Fruit fly (Drosophila melanogaster) whole organism, embryonic: ENCODE results near the gene mib2.

Experiments used
- Atf6 ChIP-seq: fragments of 200-800 bp; sonication (Bioruptor generic); IDR thresholded peaks from 2 replicates; pipeline ENCODE4 v1.3.6; 2022; ENCODE audit warnings: missing biosample characterization, missing genetic modification characterization
- CG10979 ChIP-seq: fragments of 200-800 bp; sonication (Bioruptor generic); optimal IDR thresholded peaks from 2 replicates; lab custom pipeline; 2018; ENCODE audit warnings: missing biosample characterization, mild to moderate bottlenecking, missing genetic modification characterization, moderate library complexity
- CG11695 ChIP-seq: fragments of 200-800 bp; sonication (Bioruptor generic); IDR thresholded peaks from 3 replicates; pipeline ENCODE4 v1.3.6; 2022; ENCODE audit warnings: missing biosample characterization, missing genetic modification characterization
- CG12155 ChIP-seq: fragments of 200-800 bp; sonication (Bioruptor generic); optimal IDR thresholded peaks from 3 replicates; lab custom pipeline; 2016; ENCODE audit warnings: missing biosample characterization, missing genetic modification characterization
- CG12659 ChIP-seq: fragments of 200-800 bp; sonication (Bioruptor generic); optimal IDR thresholded peaks from 3 replicates; lab custom pipeline; 2017; ENCODE audit warnings: mild to moderate bottlenecking, missing biosample characterization, missing genetic modification reagents, missing genetic modification characterization
- CG13296 ChIP-seq: fragments of 200-800 bp; sonication (Bioruptor generic); optimal IDR thresholded peaks from 3 replicates; lab custom pipeline; 2018; ENCODE audit warnings: missing biosample characterization, mild to moderate bottlenecking, missing genetic modification characterization
- CG15073 ChIP-seq: fragments of 200-800 bp; sonication (Bioruptor generic); optimal IDR thresholded peaks from 2 replicates; lab custom pipeline; 2016; ENCODE audit warnings: missing biosample characterization, missing genetic modification characterization
- CG1647 ChIP-seq: fragments of 200-800 bp; sonication (Bioruptor generic); optimal IDR thresholded peaks from 3 replicates; lab custom pipeline; 2016; ENCODE audit warnings: missing biosample characterization, missing genetic modification characterization
- CG17568 ChIP-seq: fragments of 200-800 bp; sonication (Bioruptor generic); optimal IDR thresholded peaks from 2 replicates; lab custom pipeline; 2018; ENCODE audit warnings: missing biosample characterization, mild to moderate bottlenecking, missing genetic modification characterization, moderate library complexity
- CG18476 ChIP-seq: fragments of 200-800 bp; sonication (Bioruptor generic); optimal IDR thresholded peaks from 2 replicates; lab custom pipeline; 2016; ENCODE audit warnings: missing biosample characterization, mild to moderate bottlenecking, missing genetic modification characterization
- CG2120 ChIP-seq: fragments of 200-800 bp; sonication (Bioruptor generic); optimal IDR thresholded peaks from 3 replicates; lab custom pipeline; 2016; ENCODE audit warnings: missing biosample characterization, missing genetic modification characterization
- CG2889 ChIP-seq: fragments of 200-800 bp; sonication (Bioruptor generic); IDR thresholded peaks from 3 replicates; pipeline ENCODE4 v1.3.6; 2022; ENCODE audit warnings: missing biosample characterization, missing genetic modification characterization
- CG3847 ChIP-seq: fragments of 200-800 bp; sonication (Bioruptor generic); IDR thresholded peaks from 2 replicates; pipeline ENCODE4 v1.3.6; 2022; ENCODE audit warnings: missing biosample characterization, missing genetic modification characterization
- CG4328 ChIP-seq: fragments of 200-800 bp; sonication (Bioruptor generic); optimal IDR thresholded peaks from 3 replicates; lab custom pipeline; 2017; ENCODE audit warnings: missing biosample characterization, missing genetic modification reagents, missing genetic modification characterization
- CG7786 ChIP-seq: fragments of 200-800 bp; sonication (Bioruptor generic); optimal IDR thresholded peaks from 2 replicates; lab custom pipeline; 2016; ENCODE audit warnings: missing biosample characterization, missing genetic modification characterization
- CG8281 ChIP-seq: fragments of 200-800 bp; sonication (Bioruptor generic); optimal IDR thresholded peaks from 2 replicates; lab custom pipeline; 2018; ENCODE audit warnings: missing biosample characterization, mild to moderate bottlenecking, missing genetic modification characterization, moderate library complexity
- CG8388 ChIP-seq: fragments of 200-800 bp; sonication (Bioruptor generic); optimal IDR thresholded peaks from 2 replicates; lab custom pipeline; 2019; ENCODE audit warnings: missing biosample characterization, mild to moderate bottlenecking, missing genetic modification characterization, moderate library complexity
- Chrac-16 ChIP-seq: fragments of 200-800 bp; sonication (Bioruptor generic); optimal IDR thresholded peaks from 3 replicates; lab custom pipeline; 2016; ENCODE audit warnings: missing biosample characterization, missing genetic modification characterization
- D19A ChIP-seq: fragments of 200-800 bp; optimal IDR thresholded peaks from 3 replicates; lab custom pipeline; 2019; ENCODE audit warnings: missing biosample characterization, mild to moderate bottlenecking, missing genetic modification characterization, moderate library complexity
- Doc3 ChIP-seq: fragments of 200-800 bp; sonication (Bioruptor generic); IDR thresholded peaks from 3 replicates; pipeline ENCODE4 v1.3.6; 2022; ENCODE audit warnings: missing biosample characterization, missing genetic modification characterization; ENCODE audit not compliant: partially characterized antibody
- Hmr ChIP-seq: fragments of 200-800 bp; sonication (Bioruptor generic); optimal IDR thresholded peaks from 3 replicates; lab custom pipeline; 2017; ENCODE audit warnings: mild to moderate bottlenecking, missing biosample characterization, missing genetic modification reagents, missing genetic modification characterization
- Jarid2 ChIP-seq: fragments of 200-800 bp; sonication (Bioruptor generic); optimal IDR thresholded peaks from 3 replicates; lab custom pipeline; 2017; ENCODE audit warnings: mild to moderate bottlenecking, missing biosample characterization, missing genetic modification reagents, missing genetic modification characterization
- Lim3 ChIP-seq: fragments of 200-800 bp; sonication (Bioruptor generic); IDR thresholded peaks from 2 replicates; pipeline ENCODE4 v1.3.6; 2022; ENCODE audit warnings: missing biosample characterization, missing genetic modification characterization
- Lpt ChIP-seq: fragments of >200 bp; optimal IDR thresholded peaks from 2 replicates; lab custom pipeline; 2018; ENCODE audit warnings: missing biosample characterization, missing genetic modification characterization
- MBD-R2 ChIP-seq: fragments of 200-800 bp; sonication (Bioruptor generic); IDR thresholded peaks from 2 replicates; pipeline ENCODE4 v1.3.6; 2022; ENCODE audit warnings: missing biosample characterization, missing genetic modification characterization
- Meics ChIP-seq: fragments of 200-800 bp; sonication (Bioruptor generic); optimal IDR thresholded peaks from 2 replicates; lab custom pipeline; 2017; ENCODE audit warnings: missing biosample characterization, mild to moderate bottlenecking, missing genetic modification characterization
- Sin3A ChIP-seq: fragments of >200 bp; optimal IDR thresholded peaks from 2 replicates; lab custom pipeline; 2018
- Spps ChIP-seq: fragments of 200-800 bp; sonication (Bioruptor generic); optimal IDR thresholded peaks from 2 replicates; lab custom pipeline; 2018; ENCODE audit warnings: missing biosample characterization, mild to moderate bottlenecking, missing genetic modification characterization
- Xrp1 ChIP-seq: fragments of 200-800 bp; sonication (Bioruptor generic); IDR thresholded peaks from 2 replicates; pipeline ENCODE4 v1.3.6; 2022; ENCODE audit warnings: missing biosample characterization, missing genetic modification characterization
- amos ChIP-seq: fragments of 200-800 bp; sonication (Bioruptor generic); IDR thresholded peaks from 2 replicates; pipeline ENCODE4 v1.3.6; 2022; ENCODE audit warnings: missing biosample characterization, missing genetic modification characterization; ENCODE audit not compliant: partially characterized antibody
- ap ChIP-seq: fragments of 200-800 bp; sonication (Bioruptor generic); IDR thresholded peaks from 2 replicates; pipeline ENCODE4 v1.3.6; 2022; ENCODE audit warnings: missing biosample characterization, missing genetic modification characterization
- bab2 ChIP-seq: fragments of 200-800 bp; sonication (Bioruptor generic); optimal IDR thresholded peaks from 2 replicates; lab custom pipeline; 2016; ENCODE audit warnings: missing biosample characterization, missing genetic modification characterization
- bbx ChIP-seq: fragments of 200-800 bp; sonication (Bioruptor generic); IDR thresholded peaks from 2 replicates; pipeline ENCODE4 v1.3.6; 2022; ENCODE audit warnings: missing biosample characterization, missing genetic modification characterization; ENCODE audit not compliant: partially characterized antibody
- crol ChIP-seq: fragments of 200-800 bp; sonication (Bioruptor generic); IDR thresholded peaks from 2 replicates; pipeline ENCODE4 v1.3.6; 2022; ENCODE audit warnings: missing biosample characterization, missing genetic modification characterization
- cwo ChIP-seq: fragments of 200-800 bp; sonication (Bioruptor generic); optimal IDR thresholded peaks from 3 replicates; lab custom pipeline; 2017; ENCODE audit warnings: missing biosample characterization, missing genetic modification characterization, mild to moderate bottlenecking, moderate library complexity, missing genetic modification reagents
- esg ChIP-seq: fragments of 200-800 bp; sonication (Bioruptor generic); conservative IDR thresholded peaks from 2 replicates; pipeline ENCODE4 v1.3.6; 2022; ENCODE audit warnings: missing biosample characterization, missing genetic modification characterization
- eve ChIP-seq, 2 experiments: fragments of >200 bp; optimal IDR thresholded peaks; 2 replicates each; lab custom pipeline; 2017; ENCODE audit warnings: missing biosample characterization in 2 of 2, missing genetic modification characterization in 2 of 2
- fd96Cb ChIP-seq: fragments of 200-800 bp; sonication (Bioruptor generic); optimal IDR thresholded peaks from 2 replicates; lab custom pipeline; 2018; ENCODE audit warnings: missing biosample characterization, mild to moderate bottlenecking, missing genetic modification characterization, moderate library complexity
- gem ChIP-seq: fragments of 200-800 bp; sonication (Bioruptor generic); optimal IDR thresholded peaks from 2 replicates; lab custom pipeline; 2019; ENCODE audit warnings: missing biosample characterization, mild to moderate bottlenecking, missing genetic modification characterization, moderate library complexity
- gsb ChIP-seq: fragments of 200-800 bp; sonication (Bioruptor generic); IDR thresholded peaks from 2 replicates; pipeline ENCODE4 v1.3.6; 2022; ENCODE audit warnings: missing biosample characterization, missing genetic modification characterization
- insv ChIP-seq, 2 experiments: fragments of 200-800 bp; sonication (Bioruptor generic); optimal IDR thresholded peaks; 3 replicates each; lab custom pipeline; 2016 to 2018; ENCODE audit warnings: missing biosample characterization in 2 of 2, missing genetic modification characterization in 2 of 2
- odd ChIP-seq: fragments of 200-800 bp; sonication (Bioruptor generic); optimal IDR thresholded peaks from 2 replicates; lab custom pipeline; 2017; ENCODE audit warnings: missing biosample characterization, mild to moderate bottlenecking, missing genetic modification characterization
- pan ChIP-seq, 4 experiments: fragments of >200 bp in 3 of 4; fragments of 200-800 bp in 1 of 4; sonication (Bioruptor generic) in 1 of 4; optimal IDR thresholded peaks in 3 of 4; IDR thresholded peaks in 1 of 4; 2 replicates each; pipeline versions ENCODE4 v1.3.6 to Lab custom; 2017 to 2022; ENCODE audit warnings: missing biosample characterization in 2 of 4, missing genetic modification characterization in 2 of 4, mixed read lengths in 1 of 4
- prd ChIP-seq, 3 experiments: fragments of >200 bp in 2 of 3; fragments of 200-800 bp in 1 of 3; sonication (Bioruptor generic) in 1 of 3; optimal IDR thresholded peaks in 2 of 3; IDR thresholded peaks in 1 of 3; 2 replicates in 2 of 3; 3 replicates in 1 of 3; pipeline versions ENCODE4 v1.3.6 to Lab custom; 2017 to 2022; ENCODE audit warnings: missing biosample characterization in 1 of 3, missing genetic modification characterization in 1 of 3
- schlank ChIP-seq: fragments of 200-800 bp; sonication (Bioruptor generic); optimal IDR thresholded peaks from 2 replicates; lab custom pipeline; 2018; ENCODE audit warnings: missing biosample characterization, mild to moderate bottlenecking, missing genetic modification characterization
- scrt ChIP-seq: fragments of 200-800 bp; sonication (Bioruptor generic); optimal IDR thresholded peaks from 2 replicates; lab custom pipeline; 2018; ENCODE audit warnings: missing biosample characterization, mild to moderate bottlenecking, missing genetic modification characterization, moderate library complexity
- sob ChIP-seq: fragments of 200-800 bp; sonication (Bioruptor generic); IDR thresholded peaks from 2 replicates; pipeline ENCODE4 v1.3.6; 2022; ENCODE audit warnings: missing biosample characterization, missing genetic modification characterization
- z ChIP-seq: fragments of 200-800 bp; sonication (Bioruptor generic); IDR thresholded peaks from 3 replicates; pipeline ENCODE4 v1.3.6; 2022; ENCODE audit warnings: missing biosample characterization, missing genetic modification characterization

Gene mib2

dm6 chr2L:19014032-19014880 lies 20.0 kb upstream of the mib2 start (continued):
- TF ChIP-seq ap, result 0 out of 2 replicates have a peak, but pooled peaks have one; percentile 24
- no peak for TF ChIP-seq MBD-R2
- peak; percentile 68; the same call in 1 of the 3 replicates for TF ChIP-seq CG11695 (GFP tag; lab: Robert Waterston, UW)
- TF ChIP-seq Atf6 (GFP tag; lab: Robert Waterston, UW), result peak; percentile 63
- TF ChIP-seq CG12659 (GFP tag; lab: Kevin White, UChicago), result peak; percentile 86
- TF ChIP-seq crol (GFP tag; lab: Robert Waterston, UW), result no peak
- no peak for TF ChIP-seq Lim3 (GFP tag; lab: Robert Waterston, UW)
- TF ChIP-seq Jarid2 (GFP tag; lab: Kevin White, UChicago), result peak; percentile 38
- TF ChIP-seq CG2120 (GFP tag; lab: Kevin White, UChicago), result peak; percentile 75
- no peak for TF ChIP-seq prd (optimal IDR thresholded peaks at IDR 0.05; lab: Kevin White, UChicago)
- TF ChIP-seq prd (GFP tag; IDR thresholded peaks at IDR 0.05; lab: Robert Waterston, UW), result peak; percentile 74
- peak; percentile 59 for TF ChIP-seq CG8281 (tag; lab: Kevin White, UChicago)
- no peak for TF ChIP-seq CG7786
- TF ChIP-seq CG4328 (GFP tag; lab: Kevin White, UChicago), result peak; percentile 73
- peak; percentile 59 for TF ChIP-seq CG8388
- peak; percentile 67 for TF ChIP-seq fd96Cb (tag; lab: Kevin White, UChicago)
- peak; percentile 10 for TF ChIP-seq Chrac-16 (GFP tag; lab: Kevin White, UChicago)
- TF ChIP-seq odd (GFP tag; lab: Kevin White, UChicago), result peak; percentile 78
- TF ChIP-seq pan (optimal IDR thresholded peaks at IDR 0.05; lab: Kevin White, UChicago), result no peak
- TF ChIP-seq pan (GFP tag; optimal IDR thresholded peaks at IDR 0.05 in 1 of 2, IDR thresholded peaks at IDR 0.05 in 1 of 2), result peak in 1 of 2 experiments; percentile 67
- peak; percentile 18 for TF ChIP-seq CG12155 (GFP tag; lab: Kevin White, UChicago)
- no peak for TF ChIP-seq bbx (GFP tag; lab: Robert Waterston, UW)
- TF ChIP-seq CG17568 (GFP tag; lab: Kevin White, UChicago), result peak; percentile 18
- TF ChIP-seq amos (GFP tag; lab: Robert Waterston, UW), result no peak
- TF ChIP-seq CG13296, result peak; percentile 89
- TF ChIP-seq Hmr (GFP tag; lab: Kevin White, UChicago), result peak; percentile 91
- TF ChIP-seq CG10979 (tag; lab: Kevin White, UChicago), result peak; percentile 69
- no peak for TF ChIP-seq eve (GFP tag; optimal IDR thresholded peaks at IDR 0.05; lab: Kevin White, UChicago)
- TF ChIP-seq CG15073 (GFP tag; lab: Kevin White, UChicago), result no peak
- TF ChIP-seq sob (GFP tag; lab: Robert Waterston, UW), result peak; percentile 67
- TF ChIP-seq bab2 (GFP tag; lab: Kevin White, UChicago), result peak; percentile 49
- peak; percentile 50; the same call in 1 of the 2 replicates for TF ChIP-seq CG3847 (GFP tag; lab: Robert Waterston, UW)
- peak in 1 of 2 experiments; percentile 41 for TF ChIP-seq insv (GFP tag; optimal IDR thresholded peaks at IDR 0.05; lab: Kevin White, UChicago)
- peak; percentile 88 for TF ChIP-seq Meics (GFP tag; lab: Kevin White, UChicago)
- TF ChIP-seq CG18476 (GFP tag; lab: Kevin White, UChicago), result peak; percentile 61
- peak; percentile 73 for TF ChIP-seq Xrp1 (GFP tag; lab: Robert Waterston, UW)
- no peak for TF ChIP-seq gsb (GFP tag; lab: Robert Waterston, UW)
- TF ChIP-seq cwo (GFP tag; lab: Kevin White, UChicago), result peak; percentile 69
- TF ChIP-seq gem (tag; lab: Kevin White, UChicago), result peak; percentile 86
- peak; percentile 41; the same call in 1 of the 2 replicates for TF ChIP-seq esg (GFP tag; lab: Robert Waterston, UW)
- TF ChIP-seq schlank (tag; lab: Kevin White, UChicago), result peak; percentile 24
- TF ChIP-seq scrt (GFP tag; lab: Kevin White, UChicago), result peak; percentile 62
- no peak for TF ChIP-seq Spps (tag; lab: Kevin White, UChicago)
- no peak for TF ChIP-seq CG1647 (GFP tag; lab: Kevin White, UChicago)
- TF ChIP-seq Lpt (GFP tag; lab: Kevin White, UChicago), result no peak
- TF ChIP-seq z (GFP tag; lab: Robert Waterston, UW), result no peak
- TF ChIP-seq CG2889 (GFP tag; lab: Robert Waterston, UW), result no peak
- TF ChIP-seq D19A, result peak; percentile 69
- no peak for TF ChIP-seq Sin3A
- no peak for TF ChIP-seq Doc3
